Worm (Caenorhabditis elegans): ENCODE data around the gene fip-1.

fip-1 gene

DNA sequence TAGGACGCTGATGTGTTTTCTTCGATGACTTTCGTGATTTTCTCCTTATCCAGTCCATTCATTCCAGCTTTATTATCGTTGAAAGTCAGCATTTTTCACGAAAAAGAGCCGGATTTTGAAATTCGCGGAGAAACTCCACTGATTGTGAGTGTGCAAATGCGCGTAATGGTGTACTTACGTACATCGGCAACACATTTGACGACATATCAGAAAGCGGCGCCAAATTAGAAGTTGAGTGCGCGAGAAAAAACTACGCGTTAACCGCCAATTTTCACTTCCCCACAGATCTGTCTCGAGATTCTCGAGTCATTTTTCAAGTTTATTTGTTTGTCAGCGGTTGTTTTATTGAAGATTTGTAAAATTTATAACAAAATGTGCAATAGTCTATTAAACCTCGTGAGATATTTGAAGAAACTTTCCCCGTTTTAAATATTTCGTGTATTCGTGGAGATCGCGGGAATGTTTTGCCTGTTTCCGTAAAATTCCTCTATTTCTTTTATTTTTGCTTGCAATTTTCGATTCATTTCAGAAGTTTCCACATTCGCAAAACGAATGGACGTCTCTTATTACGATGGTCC is 11.1 kb upstream of the fip-1 start, which contains the start of the genes polk-1 and gpr-1 (continued):
- TF ChIP-seq F10E7.11 (tag; optimal IDR thresholded peaks at IDR 0.05) (no peak), dox-1 (GFP tag; IDR thresholded peaks at IDR 0.05) (peak; percentile 74), ama-1 (optimal IDR thresholded peaks at IDR 0.05) (no peak), ama-1 (GFP tag; optimal IDR thresholded peaks at IDR 0.05) (no peak)

DNA sequence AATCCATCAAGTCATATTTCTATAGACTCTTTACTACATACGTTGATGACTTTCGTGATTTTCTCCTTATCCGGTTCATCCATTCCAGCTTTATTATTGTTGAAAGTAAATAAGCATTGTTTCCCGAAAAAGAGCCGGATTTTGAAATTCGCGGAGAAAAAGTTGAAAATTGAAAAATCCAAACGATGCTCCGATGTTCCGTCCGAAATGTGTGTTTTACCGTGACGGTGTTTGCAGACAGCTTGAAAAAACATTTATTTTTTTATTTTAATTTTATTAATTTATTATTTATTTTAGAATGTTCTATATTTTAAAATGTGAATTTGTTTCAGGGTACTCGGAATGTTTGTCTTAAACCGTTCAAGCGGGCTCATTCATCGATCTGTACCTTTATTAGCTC is 8.7 kb upstream of the fip-1 start, which contains the start of gene dnj-10:
Gene dnj-10 (plus strand): TSS at position 333 of the 400 bp plus-strand sequence.
- TF ChIP-seq unc-130 (GFP tag; optimal IDR thresholded peaks at IDR 0.05), result no peak
- TF ChIP-seq F33H1.4 (GFP tag; IDR thresholded peaks at IDR 0.05), result peak; percentile 20; the same call in 1 of the 2 replicates
- TF ChIP-seq F23B12.7 (tag; optimal IDR thresholded peaks at IDR 0.05; ENCODE audit: insufficient read depth), result no peak
- peak; percentile 47 for TF ChIP-seq dpl-1 (GFP tag; optimal IDR thresholded peaks at IDR 0.05)
- TF ChIP-seq T07F8.4 (tag; optimal IDR thresholded peaks at IDR 0.05), result no peak
- 0 out of 2 replicates have a peak, but pooled peaks have one; percentile 24 for TF ChIP-seq Y53G8AR.9 (GFP tag; conservative IDR thresholded peaks at IDR 0.05)
- TF ChIP-seq pbrm-1 (GFP tag; IDR thresholded peaks at IDR 0.05), result 0 out of 2 replicates have a peak, but pooled peaks have one; percentile 37
- no peak for TF ChIP-seq hmg-20 (GFP tag; IDR thresholded peaks at IDR 0.05)
- peak; percentile 30; the same call in 1 of the 2 replicates for TF ChIP-seq hsf-1 (GFP tag; IDR thresholded peaks at IDR 0.05)
- peak; percentile 1 for TF ChIP-seq ztf-18 (tag; optimal IDR thresholded peaks at IDR 0.05)
- TF ChIP-seq mcd-1 (GFP tag; IDR thresholded peaks at IDR 0.05), result peak; percentile 62
- TF ChIP-seq efl-1 (GFP tag; optimal IDR thresholded peaks at IDR 0.05), result peak; percentile 24
- peak; percentile 47; the same call in 1 of the 2 replicates for TF ChIP-seq Y79H2A.3 (GFP tag; conservative IDR thresholded peaks at IDR 0.05)
- no peak for TF ChIP-seq ztf-6 (GFP tag; IDR thresholded peaks at IDR 0.05)
- TF ChIP-seq hmg-1.2 (GFP tag; IDR thresholded peaks at IDR 0.05), result 0 out of 2 replicates have a peak, but pooled peaks have one; percentile 31
- TF ChIP-seq attf-5 (GFP tag; optimal IDR thresholded peaks at IDR 0.05), result peak; percentile 61
- peak; percentile 70 for TF ChIP-seq lin-54 (GFP tag; optimal IDR thresholded peaks at IDR 0.05)
- peak in 1 of 3 experiments; percentile 79 for TF ChIP-seq lin-35 (GFP tag; optimal IDR thresholded peaks at IDR 0.05)
- TF ChIP-seq tbp1 (GFP tag; optimal IDR thresholded peaks at IDR 0.05), result peak; percentile 10
- peak; percentile 54 for TF ChIP-seq madf-6 (GFP tag; IDR thresholded peaks at IDR 0.05)
- TF ChIP-seq attf-3 (GFP tag; conservative IDR thresholded peaks at IDR 0.05), result peak; percentile 88
- TF ChIP-seq ekl-4 (GFP tag; IDR thresholded peaks at IDR 0.05), result peak; percentile 37; the same call in 1 of the 2 replicates
- peak; percentile 28 for TF ChIP-seq snpc-3.4 (tag; optimal IDR thresholded peaks at IDR 0.05)

DNA sequence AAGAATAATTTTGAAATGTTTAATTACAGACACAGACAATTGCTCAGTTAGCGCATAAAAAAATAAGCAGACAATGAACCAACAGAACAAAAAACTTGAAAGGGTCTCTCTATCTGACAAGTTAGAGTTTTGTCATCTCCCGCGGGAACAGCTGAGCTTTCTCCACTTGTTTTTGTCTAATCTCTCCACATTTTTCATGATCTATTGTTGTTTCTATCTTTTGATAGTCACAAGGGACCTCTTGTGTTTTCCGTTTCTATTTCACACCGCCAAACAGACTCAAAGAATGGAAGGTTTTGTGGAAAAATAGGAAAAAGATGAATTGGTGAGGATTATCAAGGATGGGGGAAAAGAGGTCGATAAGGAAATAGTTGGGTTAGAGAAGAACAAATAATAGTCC is 2.7 kb upstream of the fip-1 start:
- TF ChIP-seq zim-3 (tag; optimal IDR thresholded peaks at IDR 0.05) (no peak), repo-1 (tag; optimal IDR thresholded peaks at IDR 0.05) (no peak), nfya-2 (GFP tag; IDR thresholded peaks at IDR 0.05) (no peak), rec-8 (tag; optimal IDR thresholded peaks at IDR 0.05) (no peak), ceh-79 (tag; optimal IDR thresholded peaks at IDR 0.05) (no peak), B0336.3 (GFP tag; IDR thresholded peaks at IDR 0.05) (no peak)

DNA sequence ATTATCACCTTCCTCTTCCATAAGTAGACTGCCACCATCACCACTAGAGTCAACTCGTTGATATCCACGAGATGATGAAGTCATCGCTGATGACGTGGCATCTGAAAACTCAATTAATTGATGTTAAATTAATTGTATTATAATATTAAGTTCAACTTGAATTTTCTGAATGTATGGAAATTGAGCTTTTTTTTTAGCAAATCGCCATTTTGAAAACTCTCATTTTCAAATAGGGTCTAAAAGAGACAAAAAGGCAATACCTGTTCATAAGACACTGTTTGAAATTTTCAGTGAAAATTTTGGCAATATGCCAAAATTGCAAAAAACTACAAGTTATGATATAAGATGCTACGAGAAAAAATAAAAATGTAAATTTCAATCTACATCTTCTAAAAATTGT is 4.1 kb downstream of the fip-1 start, which contains the start of gene twk-7:
Gene twk-7 (minus strand): TSS at position 101 of the 400 bp plus-strand sequence.
- no peak for TF ChIP-seq fkh-3 (tag; optimal IDR thresholded peaks at IDR 0.05)
- TF ChIP-seq egl-18 (GFP tag; IDR thresholded peaks at IDR 0.05), result no peak
- TF ChIP-seq xnd-1 (tag; optimal IDR thresholded peaks at IDR 0.05), result no peak
- TF ChIP-seq cebp-1 (GFP tag; IDR thresholded peaks at IDR 0.05), result no peak
- no peak for TF ChIP-seq cebp-1 (tag; optimal IDR thresholded peaks at IDR 0.05)
- no peak for TF ChIP-seq K12H6.12 (tag; optimal IDR thresholded peaks at IDR 0.05)
- no peak for TF ChIP-seq sdz-38 (tag; optimal IDR thresholded peaks at IDR 0.05)
- no peak for TF ChIP-seq hmg-20 (GFP tag; IDR thresholded peaks at IDR 0.05)
- TF ChIP-seq Y79H2A.3 (GFP tag; conservative IDR thresholded peaks at IDR 0.05), result no peak
- TF ChIP-seq rcor-1 (GFP tag; IDR thresholded peaks at IDR 0.05), result no peak
- no peak for TF ChIP-seq Y95B8A.8 (GFP tag; IDR thresholded peaks at IDR 0.05)
- TF ChIP-seq Y53G8AR.9 (GFP tag; conservative IDR thresholded peaks at IDR 0.05), result no peak
- TF ChIP-seq pha-4 (tag; optimal IDR thresholded peaks at IDR 0.05), result no peak
- no peak for TF ChIP-seq sptf-2 (GFP tag; optimal IDR thresholded peaks at IDR 0.05)
- no peak for TF ChIP-seq ceh-91 (GFP tag; IDR thresholded peaks at IDR 0.05)
- TF ChIP-seq mcd-1 (GFP tag; IDR thresholded peaks at IDR 0.05), result no peak

Measured in whole organism, young adult.